Worm (Caenorhabditis elegans): ENCODE data around the gene fkb-3.

- TF ChIP-seq hlh-30 (tag; optimal IDR thresholded peaks at IDR 0.05; ENCODE audit: insufficient read depth) = no peak
- TF ChIP-seq php-3 (GFP tag; IDR thresholded peaks at IDR 0.05) = no peak
- no peak for TF ChIP-seq mdl-1 (tag; optimal IDR thresholded peaks at IDR 0.05)
- TF ChIP-seq aha-1 (tag) = no peak
- no peak for TF ChIP-seq nhr-77 (tag; optimal IDR thresholded peaks at IDR 0.05)
These were observed 28.0 kb upstream of the fkb-3 start for ce11 chrV:7197036-7197435.

Data from whole organism, L4 larva.